Worm (Caenorhabditis elegans) whole organism, late embryonic: ENCODE data around the gene C16H3.3.
"Not testable (repeated sequence)": the region's sequence is repeated elsewhere in the genome, so short reads cannot be mapped to it uniquely, and the experiment has no call there.

ENCODE experiments used
- ceh-45 ChIP-seq: fragments of 200-800 bp; sonication (Bioruptor generic); IDR thresholded peaks from 2 replicates; pipeline ENCODE4 v1.3.6; 2022; ENCODE audit warnings: missing genetic modification reagents, missing genetic modification characterization, missing compliant biosample characterization
- ceh-9 ChIP-seq: sonication (generic microtip); optimal IDR thresholded peaks from 2 replicates; lab custom pipeline; 2016; ENCODE audit warnings: mild to moderate bottlenecking, missing genetic modification characterization, inconsistent platforms, missing compliant biosample characterization
- eyg-1 ChIP-seq: sonication (generic microtip); optimal IDR thresholded peaks from 2 replicates; lab custom pipeline; 2016; ENCODE audit warnings: missing genotype, missing genetic modification characterization, missing compliant biosample characterization
- fkh-10 ChIP-seq: fragments of 150-350 bp; optimal IDR thresholded peaks from 2 replicates; lab custom pipeline; 2014; ENCODE audit warnings: missing biosample characterization, missing genetic modification reagents, missing genetic modification characterization
- hlh-13 ChIP-seq: fragments of 200-800 bp; sonication (Bioruptor generic); optimal IDR thresholded peaks from 2 replicates; lab custom pipeline; 2018; ENCODE audit warnings: mild to moderate bottlenecking, missing genetic modification characterization, missing compliant biosample characterization
- nhr-232 ChIP-seq: sonication (generic microtip); optimal IDR thresholded peaks from 2 replicates; lab custom pipeline; 2016; ENCODE audit warnings: missing genetic modification characterization, missing compliant biosample characterization
- pax-1 ChIP-seq: fragments of 150-350 bp; optimal IDR thresholded peaks from 2 replicates; lab custom pipeline; 2014; ENCODE audit warnings: missing biosample characterization, missing genetic modification characterization
- ref-2 ChIP-seq: sonication (generic microtip); optimal IDR thresholded peaks from 2 replicates; lab custom pipeline; 2016; ENCODE audit warnings: missing genetic modification characterization, missing compliant biosample characterization
- sox-2 ChIP-seq: fragments of 200-800 bp; sonication (Bioruptor generic); IDR thresholded peaks from 2 replicates; pipeline ENCODE4 v1.3.6; 2022; ENCODE audit warnings: missing genetic modification reagents, missing genetic modification characterization, missing compliant biosample characterization
- tbx-7 ChIP-seq: sonication (generic microtip); optimal IDR thresholded peaks from 2 replicates; lab custom pipeline; 2016; ENCODE audit warnings: missing genotype, missing genetic modification characterization, missing compliant biosample characterization
- ztf-16 ChIP-seq: sonication (generic microtip); optimal IDR thresholded peaks from 2 replicates; lab custom pipeline; 2017; ENCODE audit warnings: missing genetic modification characterization, missing compliant biosample characterization

- not testable (repeated sequence) for TF ChIP-seq eyg-1 (tag; lab: Kevin White, UChicago); sox-2 (GFP tag; lab: Robert Waterston, UW); tbx-7 (tag; lab: Kevin White, UChicago); fkh-10 (GFP tag; lab: Kevin White, UChicago); hlh-13 (GFP tag; lab: Kevin White, UChicago); ztf-16 (tag; lab: Kevin White, UChicago); ceh-9 (tag; lab: Kevin White, UChicago); ref-2 (tag; lab: Kevin White, UChicago); pax-1 (tag; lab: Kevin White, UChicago); nhr-232 (tag; lab: Kevin White, UChicago); ceh-45 (GFP tag; lab: Robert Waterston, UW)
Observed at ce11 chrX:17579011-17579410, 30.8 kb downstream of the C16H3.3 start, which contains the start of gene F39B3.3.
